Fruit fly (Drosophila melanogaster): ENCODE results near the gene CG31140.

The CG31140 gene

dm6 chr3R:23962781-23963222 is at the start of gene CG31140:
Gene CG31140 (plus strand): TSS chr3R:23963180.
- TF ChIP-seq CG1621 (tag; optimal IDR thresholded peaks at IDR 0.05) (peak; percentile 48), CG6808 (GFP tag; optimal IDR thresholded peaks at IDR 0.05) (peak; percentile 27), spab (GFP tag; optimal IDR thresholded peaks at IDR 0.05) (no peak), net (GFP tag; optimal IDR thresholded peaks at IDR 0.05) (peak; percentile 46), OdsH (GFP tag; optimal IDR thresholded peaks at IDR 0.05) (no peak), CG11294 (GFP tag; IDR thresholded peaks at IDR 0.05) (no peak), CG16779 (tag; optimal IDR thresholded peaks at IDR 0.05) (peak; percentile 54), CG15336 (GFP tag; IDR thresholded peaks at IDR 0.05) (peak; percentile 21; the same call in 1 of the 2 replicates), CG8632 (GFP tag; optimal IDR thresholded peaks at IDR 0.05) (no peak), svp (GFP tag) (peak; percentile 45), Eip75B (GFP tag; optimal IDR thresholded peaks at IDR 0.05) (peak; percentile 31), CG6276 (GFP tag; optimal IDR thresholded peaks at IDR 0.05) (peak; percentile 27), fd85E (GFP tag; optimal IDR thresholded peaks at IDR 0.05) (peak; percentile 31), CG31627 (GFP tag; optimal IDR thresholded peaks at IDR 0.05) (no peak), Hr39 (GFP tag; optimal IDR thresholded peaks at IDR 0.05) (no peak), CG6163 (GFP tag; IDR thresholded peaks at IDR 0.05) (peak; percentile 57; the same call in 2 of the 3 replicates), cyc (GFP tag; optimal IDR thresholded peaks at IDR 0.05) (no peak), Eip93F (GFP tag; optimal IDR thresholded peaks at IDR 0.05) (no peak), CG7368 (GFP tag; optimal IDR thresholded peaks at IDR 0.05) (peak; percentile 47), pdm3 (GFP tag; optimal IDR thresholded peaks at IDR 0.05) (no peak), Hr38 (GFP tag; optimal IDR thresholded peaks at IDR 0.05) (no peak), CG9139 (GFP tag; optimal IDR thresholded peaks at IDR 0.05) (no peak), Hr4 (GFP tag; optimal IDR thresholded peaks at IDR 0.05) (no peak), Lpt (GFP tag; optimal IDR thresholded peaks at IDR 0.05) (peak; percentile 31), eg (GFP tag; IDR thresholded peaks at IDR 0.05) (peak; percentile 48; the same call in 2 of the 3 replicates), acj6 (GFP tag; optimal IDR thresholded peaks at IDR 0.05) (no peak), Smox (GFP tag; optimal IDR thresholded peaks at IDR 0.05) (no peak), topi (GFP tag; optimal IDR thresholded peaks at IDR 0.05) (no peak), CG11902 (GFP tag; optimal IDR thresholded peaks at IDR 0.05) (no peak), dac (GFP tag; optimal IDR thresholded peaks at IDR 0.05) (no peak), Ets96B (tag; optimal IDR thresholded peaks at IDR 0.05) (peak; percentile 27), Ets21C (GFP tag; optimal IDR thresholded peaks at IDR 0.05) (no peak), CG34406 (GFP tag; optimal IDR thresholded peaks at IDR 0.05) (no peak), CG10631 (GFP tag; optimal IDR thresholded peaks at IDR 0.05) (no peak), CG8319 (GFP tag; optimal IDR thresholded peaks at IDR 0.05) (no peak), fd59A (GFP tag; optimal IDR thresholded peaks at IDR 0.05) (no peak), esn (GFP tag; optimal IDR thresholded peaks at IDR 0.05) (peak; percentile 25), salr (GFP tag; optimal IDR thresholded peaks at IDR 0.05) (no peak), achi (GFP tag; optimal IDR thresholded peaks at IDR 0.05) (no peak), CG4318 (GFP tag; optimal IDR thresholded peaks at IDR 0.05) (no peak), Gug (GFP tag; IDR thresholded peaks at IDR 0.05) (no peak), Sox14 (GFP tag; optimal IDR thresholded peaks at IDR 0.05) (no peak), CG3032 (tag; optimal IDR thresholded peaks at IDR 0.05) (no peak), lz (GFP tag; optimal IDR thresholded peaks at IDR 0.05) (no peak), Blimp-1 (GFP tag; optimal IDR thresholded peaks at IDR 0.05) (no peak), CG6792 (GFP tag; optimal IDR thresholded peaks at IDR 0.05) (no peak), CG6854 (GFP tag; optimal IDR thresholded peaks at IDR 0.05) (peak; percentile 79), Eip78C (GFP tag) (peak; percentile 80), CG10669 (GFP tag; optimal IDR thresholded peaks at IDR 0.05) (no peak), CG11762 (GFP tag; optimal IDR thresholded peaks at IDR 0.05; ENCODE audit: insufficient read depth) (no peak), dsx (GFP tag; optimal IDR thresholded peaks at IDR 0.05; ENCODE audit: poor library complexity, severe bottlenecking) (peak; percentile 46), CG3919 (GFP tag; optimal IDR thresholded peaks at IDR 0.05) (peak; percentile 42), Met (GFP tag; optimal IDR thresholded peaks at IDR 0.05) (no peak)
